Fruit fly (Drosophila melanogaster) whole organism, embryonic: ENCODE data around the gene Glys.

Experiments
- Abd-B ChIP-seq: fragments of 200-800 bp; sonication (Bioruptor generic); optimal IDR thresholded peaks from 2 replicates; lab custom pipeline; 2018; ENCODE audit warnings: missing biosample characterization, mild to moderate bottlenecking, missing genetic modification characterization, moderate library complexity
- Atf6 ChIP-seq: fragments of 200-800 bp; sonication (Bioruptor generic); IDR thresholded peaks from 2 replicates; pipeline ENCODE4 v1.3.6; 2022; ENCODE audit warnings: missing biosample characterization, missing genetic modification characterization
- CG11695 ChIP-seq: fragments of 200-800 bp; sonication (Bioruptor generic); IDR thresholded peaks from 3 replicates; pipeline ENCODE4 v1.3.6; 2022; ENCODE audit warnings: missing biosample characterization, missing genetic modification characterization
- CG12219 ChIP-seq: fragments of 200-800 bp; sonication (Bioruptor generic); optimal IDR thresholded peaks from 3 replicates; lab custom pipeline; 2018; ENCODE audit warnings: missing biosample characterization, mild to moderate bottlenecking, missing genetic modification characterization
- CG12744 ChIP-seq: fragments of 200-800 bp; sonication (Bioruptor generic); optimal IDR thresholded peaks from 2 replicates; lab custom pipeline; 2016; ENCODE audit warnings: missing biosample characterization, missing genetic modification characterization
- CG13775 ChIP-seq: fragments of 200-800 bp; sonication (Bioruptor generic); optimal IDR thresholded peaks from 3 replicates; lab custom pipeline; 2017; ENCODE audit warnings: missing biosample characterization, mild to moderate bottlenecking, missing genetic modification characterization
- CG15073 ChIP-seq: fragments of 200-800 bp; sonication (Bioruptor generic); optimal IDR thresholded peaks from 2 replicates; lab custom pipeline; 2016; ENCODE audit warnings: missing biosample characterization, missing genetic modification characterization
- CG15479 ChIP-seq: fragments of 200-800 bp; sonication (Bioruptor generic); optimal IDR thresholded peaks from 3 replicates; lab custom pipeline; 2019; ENCODE audit warnings: missing biosample characterization, mild to moderate bottlenecking, missing genetic modification characterization, moderate library complexity
- CG16813 ChIP-seq: fragments of 200-800 bp; sonication (Bioruptor generic); IDR thresholded peaks from 3 replicates; pipeline ENCODE4 v1.3.6; 2022; ENCODE audit warnings: missing biosample characterization, missing genetic modification characterization; ENCODE audit not compliant: partially characterized antibody
- CG32532 ChIP-seq: fragments of 200-800 bp; sonication (Bioruptor generic); IDR thresholded peaks from 2 replicates; pipeline ENCODE4 v1.3.6; 2022; ENCODE audit warnings: missing biosample characterization, missing genetic modification characterization
- CG7987 ChIP-seq: fragments of 200-800 bp; sonication (Bioruptor generic); optimal IDR thresholded peaks from 2 replicates; lab custom pipeline; 2018; ENCODE audit warnings: missing biosample characterization, mild to moderate bottlenecking, missing genetic modification characterization, moderate library complexity
- CG8089 ChIP-seq: fragments of 200-800 bp; sonication (Bioruptor generic); optimal IDR thresholded peaks from 3 replicates; lab custom pipeline; 2016; ENCODE audit warnings: missing biosample characterization, missing genetic modification characterization
- CG9215 ChIP-seq: fragments of 200-800 bp; sonication (Bioruptor generic); IDR thresholded peaks from 2 replicates; pipeline ENCODE4 v1.3.6; 2022; ENCODE audit warnings: missing biosample characterization, missing genetic modification characterization
- CG9797 ChIP-seq: fragments of 200-800 bp; sonication (Bioruptor generic); optimal IDR thresholded peaks from 3 replicates; lab custom pipeline; 2018; ENCODE audit warnings: missing biosample characterization, mild to moderate bottlenecking, missing genetic modification characterization
- CG9932 ChIP-seq: fragments of 200-800 bp; sonication (Bioruptor generic); IDR thresholded peaks from 2 replicates; pipeline ENCODE4 v1.3.6; 2022; ENCODE audit warnings: missing biosample characterization, missing genetic modification characterization
- Camta ChIP-seq: fragments of 200-800 bp; sonication (Bioruptor generic); optimal IDR thresholded peaks from 2 replicates; lab custom pipeline; 2016; ENCODE audit warnings: missing biosample characterization, missing genetic modification characterization
- Dad ChIP-seq: fragments of 200-800 bp; sonication (Bioruptor generic); optimal IDR thresholded peaks from 3 replicates; lab custom pipeline; 2016; ENCODE audit warnings: missing biosample characterization, missing genetic modification characterization
- Dp ChIP-seq: fragments of 200-800 bp; sonication (Bioruptor generic); optimal IDR thresholded peaks from 2 replicates; lab custom pipeline; 2018; ENCODE audit warnings: missing biosample characterization, mild to moderate bottlenecking, missing genetic modification characterization, moderate library complexity
- Ets65A ChIP-seq: fragments of 200-800 bp; sonication (Bioruptor generic); peaks from one replicate; lab custom pipeline; 2016; ENCODE audit warnings: missing biosample characterization, missing genetic modification characterization
- Fer2 ChIP-seq: fragments of 200-800 bp; sonication (Bioruptor generic); optimal IDR thresholded peaks from 2 replicates; lab custom pipeline; 2018; ENCODE audit warnings: missing biosample characterization, mild to moderate bottlenecking, missing genetic modification characterization, moderate library complexity
- GATAe ChIP-seq: fragments of 200-800 bp; sonication (Bioruptor generic); conservative IDR thresholded peaks from 2 replicates; pipeline ENCODE4 v1.3.6; 2022; ENCODE audit warnings: missing biosample characterization, missing genetic modification characterization
- HLH3B ChIP-seq: fragments of 200-800 bp; sonication (Bioruptor generic); IDR thresholded peaks from 2 replicates; pipeline ENCODE4 v1.3.6; 2022; ENCODE audit warnings: missing biosample characterization, missing genetic modification characterization
- HLH4C ChIP-seq: fragments of 200-800 bp; sonication (Bioruptor generic); IDR thresholded peaks from 3 replicates; pipeline ENCODE4 v1.3.6; 2022; ENCODE audit warnings: missing biosample characterization, missing genetic modification characterization; ENCODE audit not compliant: partially characterized antibody
- Hr78 ChIP-seq, 2 experiments: fragments of 200-800 bp in 1 of 2; fragments of >200 bp in 1 of 2; sonication (Bioruptor generic) in 1 of 2; optimal IDR thresholded peaks; 2 replicates each; lab custom pipeline; 2017 to 2019; ENCODE audit warnings: missing biosample characterization in 2 of 2, missing genetic modification characterization in 2 of 2, mild to moderate bottlenecking in 1 of 2, moderate library complexity in 1 of 2
- NFAT ChIP-seq: fragments of 200-800 bp; sonication (Bioruptor generic); IDR thresholded peaks from 2 replicates; pipeline ENCODE4 v1.3.6; 2022; ENCODE audit warnings: missing biosample characterization, missing genetic modification characterization
- Poxn ChIP-seq: fragments of 200-800 bp; sonication (Bioruptor generic); IDR thresholded peaks from 2 replicates; pipeline ENCODE4 v1.3.6; 2022; ENCODE audit warnings: missing biosample characterization, missing genetic modification characterization
- Stat92E ChIP-seq, 3 experiments: fragments of >200 bp in 2 of 3; fragments of 200-800 bp in 1 of 3; sonication (Bioruptor generic) in 1 of 3; optimal IDR thresholded peaks; 2 replicates each; lab custom pipeline; 2017 to 2019; ENCODE audit warnings: missing biosample characterization in 3 of 3, missing genetic modification characterization in 3 of 3, mild to moderate bottlenecking in 1 of 3, moderate library complexity in 1 of 3
- ara ChIP-seq: fragments of 200-800 bp; sonication (Bioruptor generic); IDR thresholded peaks from 2 replicates; pipeline ENCODE4 v1.3.6; 2022; ENCODE audit warnings: missing biosample characterization, missing genetic modification characterization
- chinmo ChIP-seq: fragments of 200-800 bp; sonication (Bioruptor generic); IDR thresholded peaks from 4 replicates; pipeline ENCODE4 v1.3.6; 2022; ENCODE audit warnings: missing biosample characterization, missing genetic modification characterization; ENCODE audit not compliant: partially characterized antibody
- chn ChIP-seq: fragments of 200-800 bp; sonication (Bioruptor generic); optimal IDR thresholded peaks from 2 replicates; lab custom pipeline; 2016; ENCODE audit warnings: missing biosample characterization, missing genetic modification characterization
- crc ChIP-seq: fragments of 200-800 bp; sonication (Bioruptor generic); optimal IDR thresholded peaks from 2 replicates; lab custom pipeline; 2016; ENCODE audit warnings: missing biosample characterization, missing genetic modification characterization
- dmrt99B ChIP-seq: fragments of 200-800 bp; sonication (Bioruptor generic); optimal IDR thresholded peaks from 2 replicates; lab custom pipeline; 2018; ENCODE audit warnings: missing biosample characterization, mild to moderate bottlenecking, missing genetic modification characterization, moderate library complexity
- exex ChIP-seq: fragments of 200-800 bp; sonication (Bioruptor generic); optimal IDR thresholded peaks from 4 replicates; lab custom pipeline; 2018; ENCODE audit warnings: missing biosample characterization, mild to moderate bottlenecking, missing genetic modification characterization, moderate library complexity
- gce ChIP-seq: fragments of 200-800 bp; sonication (Bioruptor generic); IDR thresholded peaks from 3 replicates; pipeline ENCODE4 v1.3.6; 2022; ENCODE audit warnings: missing biosample characterization, missing genetic modification characterization
- grn ChIP-seq: fragments of 200-800 bp; sonication (Bioruptor generic); optimal IDR thresholded peaks from 3 replicates; lab custom pipeline; 2017; ENCODE audit warnings: missing biosample characterization, missing genetic modification characterization
- hth ChIP-seq: fragments of >200 bp; optimal IDR thresholded peaks from 2 replicates; lab custom pipeline; 2017; ENCODE audit warnings: inconsistent platforms
- klu ChIP-seq: fragments of 200-800 bp; sonication (Bioruptor generic); IDR thresholded peaks from 2 replicates; pipeline ENCODE4 v1.3.6; 2022; ENCODE audit warnings: missing biosample characterization, missing genetic modification characterization
- nmo ChIP-seq: fragments of 200-800 bp; sonication (Bioruptor generic); optimal IDR thresholded peaks from 2 replicates; lab custom pipeline; 2018; ENCODE audit warnings: missing biosample characterization, mild to moderate bottlenecking, missing genetic modification characterization, moderate library complexity
- psq ChIP-seq: fragments of 200-800 bp; sonication (Bioruptor generic); optimal IDR thresholded peaks from 2 replicates; lab custom pipeline; 2017; ENCODE audit warnings: missing biosample characterization, missing genetic modification characterization
- sd ChIP-seq: fragments of 200-800 bp; sonication (Bioruptor generic); optimal IDR thresholded peaks from 3 replicates; lab custom pipeline; 2018; ENCODE audit warnings: missing biosample characterization, mild to moderate bottlenecking, missing genetic modification characterization, moderate library complexity
- sisA ChIP-seq: fragments of 200-800 bp; sonication (Bioruptor generic); IDR thresholded peaks from 2 replicates; pipeline ENCODE4 v1.3.6; 2022; ENCODE audit warnings: missing biosample characterization, missing genetic modification characterization
- slp2 ChIP-seq: fragments of 200-800 bp; sonication (Bioruptor generic); optimal IDR thresholded peaks from 2 replicates; lab custom pipeline; 2016; ENCODE audit warnings: missing biosample characterization, missing genetic modification characterization
- stwl ChIP-seq: fragments of 200-800 bp; sonication (Bioruptor generic); optimal IDR thresholded peaks from 3 replicates; lab custom pipeline; 2018; ENCODE audit warnings: missing biosample characterization, mild to moderate bottlenecking, missing genetic modification characterization, moderate library complexity
- tgo ChIP-seq: fragments of 200-800 bp; sonication (Bioruptor generic); IDR thresholded peaks from 3 replicates; pipeline ENCODE4 v1.3.6; 2022; ENCODE audit warnings: missing biosample characterization, missing genetic modification characterization
- z ChIP-seq: fragments of 200-800 bp; sonication (Bioruptor generic); IDR thresholded peaks from 3 replicates; pipeline ENCODE4 v1.3.6; 2022; ENCODE audit warnings: missing biosample characterization, missing genetic modification characterization

The Glys gene

dm6 chr3R:15145491-15145890 is 1.8 kb downstream of the Glys start (continued):
- TF ChIP-seq CG32532 (GFP tag; lab: Robert Waterston, UW) (peak; percentile 64), CG11695 (GFP tag; lab: Robert Waterston, UW) (peak; percentile 77), CG9215 (GFP tag; lab: Robert Waterston, UW) (no peak), CG7987 (GFP tag; lab: Kevin White, UChicago) (no peak), CG15479 (peak; percentile 40), CG12219 (GFP tag; lab: Kevin White, UChicago) (peak; percentile 16), ara (GFP tag; lab: Robert Waterston, UW) (peak; percentile 37; the same call in 1 of the 2 replicates), CG9797 (GFP tag; lab: Kevin White, UChicago) (no peak), stwl (tag; lab: Kevin White, UChicago) (no peak), Abd-B (GFP tag; lab: Kevin White, UChicago) (peak; percentile 59), CG15073 (GFP tag; lab: Kevin White, UChicago) (no peak), slp2 (GFP tag; lab: Kevin White, UChicago) (no peak), Hr78 (GFP tag; optimal IDR thresholded peaks at IDR 0.05; lab: Kevin White, UChicago) (peak in 1 of 2 experiments; percentile 47), Poxn (no peak), crc (GFP tag; lab: Kevin White, UChicago) (no peak), klu (GFP tag; lab: Robert Waterston, UW) (no peak), CG13775 (peak; percentile 2), Stat92E (GFP tag; optimal IDR thresholded peaks at IDR 0.05; lab: Kevin White, UChicago) (no peak), Fer2 (tag; lab: Kevin White, UChicago) (no peak), Ets65A (GFP tag; lab: Kevin White, UChicago) (no peak), CG12744 (GFP tag; lab: Kevin White, UChicago) (no peak), dmrt99B (tag; lab: Kevin White, UChicago) (peak; percentile 71), gce (GFP tag; lab: Robert Waterston, UW) (peak; percentile 47; the same call in 1 of the 3 replicates), Camta (GFP tag; lab: Kevin White, UChicago) (peak; percentile 42), sisA (GFP tag; lab: Robert Waterston, UW) (peak; percentile 37; the same call in 1 of the 2 replicates), NFAT (GFP tag; lab: Robert Waterston, UW) (no peak), chn (no peak), hth (lab: Kevin White, UChicago) (no peak)

dm6 chr3R:15139816-15140473 is 7.4 kb downstream of the Glys start, which contains the start of gene CG3987:
CG3987 (plus strand) TSS chr3R:15139958.
- TF ChIP-seq nmo (GFP tag; lab: Kevin White, UChicago) (no peak), Dp (GFP tag; lab: Kevin White, UChicago) (no peak), Hr78 (GFP tag; optimal IDR thresholded peaks at IDR 0.05; lab: Kevin White, UChicago) (peak in 1 of 2 experiments; percentile 23), CG16813 (GFP tag; lab: Robert Waterston, UW) (no peak), GATAe (GFP tag; lab: Robert Waterston, UW) (peak; percentile 85), z (peak; percentile 89), HLH3B (GFP tag; lab: Robert Waterston, UW) (no peak; the same call in 1 of the 2 replicates), HLH4C (no peak), psq (GFP tag; lab: Kevin White, UChicago) (no peak), CG8089 (no peak), CG9932 (GFP tag; lab: Robert Waterston, UW) (no peak), exex (peak; percentile 1), sd (tag; lab: Kevin White, UChicago) (peak; percentile 81), chinmo (GFP tag; lab: Robert Waterston, UW) (peak; percentile 81; the same call in 3 of the 4 replicates), grn (GFP tag; lab: Kevin White, UChicago) (peak; percentile 51), Atf6 (GFP tag; lab: Robert Waterston, UW) (peak; percentile 2; the same call in 1 of the 2 replicates), Dad (GFP tag; lab: Kevin White, UChicago) (no peak), tgo (GFP tag; lab: Robert Waterston, UW) (no peak)
